Worm (Caenorhabditis elegans) whole organism, L4/young adult: ENCODE results near the gene fbxa-153.
"Not testable (repeated sequence)": the region's sequence is repeated elsewhere in the genome, so short reads cannot be mapped to it uniquely, and the experiment has no call there.

ENCODE experiments used
- W03F9.2 ChIP-seq: fragments of 150-350 bp; optimal IDR thresholded peaks from 2 replicates; lab custom pipeline; 2014; ENCODE audit warnings: missing biosample characterization, missing genetic modification characterization
- dao-5 ChIP-seq: sonication (generic microtip); optimal IDR thresholded peaks from 2 replicates; lab custom pipeline; 2016; ENCODE audit warnings: missing genotype, missing genetic modification characterization, moderate library complexity, missing compliant biosample characterization
- him-1 ChIP-seq: sonication (generic microtip); optimal IDR thresholded peaks from 2 replicates; lab custom pipeline; 2016; ENCODE audit warnings: missing genotype, missing genetic modification reagents, missing genetic modification characterization, missing compliant biosample characterization

The fbxa-153 gene

ce11 chrV:15602253-15602652 is 7.9 kb downstream of the fbxa-153 start, which contains the start of gene fbxa-152:
Gene fbxa-152 (minus strand): TSS chrV:15602353.
- TF ChIP-seq W03F9.2 (tag; lab: Kevin White, UChicago) (no peak), dao-5 (tag; lab: Kevin White, UChicago) (no peak), him-1 (tag; lab: Kevin White, UChicago) (no peak)

DNA sequence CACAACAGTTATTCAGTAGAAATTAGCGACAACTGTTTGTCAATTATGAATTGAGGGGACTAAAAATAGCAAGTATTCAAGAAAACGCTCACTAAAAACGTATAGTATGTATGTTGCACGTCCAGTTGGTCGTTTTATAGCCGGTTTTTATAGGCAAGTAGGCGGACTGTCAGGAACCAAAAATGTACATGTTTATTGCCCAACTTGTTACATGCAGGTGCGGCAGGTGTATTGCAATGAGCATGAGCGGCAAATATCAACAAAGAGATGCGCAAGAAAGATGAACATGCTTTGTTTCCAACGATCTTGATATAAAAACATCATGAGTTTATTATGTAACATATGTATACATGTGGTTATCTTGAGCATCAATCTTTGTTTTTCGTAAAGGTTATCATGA is 10.4 kb downstream of the fbxa-153 start, which contains the start of gene B0391.14:
TSS of gene B0391.14 (minus strand) at position 101 of the 400 bp plus-strand sequence.
- TF ChIP-seq W03F9.2, dao-5, him-1 (tag; lab: Kevin White, UChicago): not testable (repeated sequence)

ce11 chrV:15594573-15594972 is 15.6 kb downstream of the fbxa-153 start, which contains the start of gene fbxa-139:
Gene fbxa-139 (minus strand): TSS chrV:15594673.
- TF ChIP-seq him-1 (tag; lab: Kevin White, UChicago) (no peak), W03F9.2 (tag; lab: Kevin White, UChicago) (no peak), dao-5 (tag; lab: Kevin White, UChicago) (no peak)

ce11 chrV:15590183-15590667 is 20.0 kb downstream of the fbxa-153 start, which contains the start of gene F28F8.7:
Gene F28F8.7 (minus strand): TSS chrV:15590617.
- peak; percentile 92 for TF ChIP-seq him-1 (tag; lab: Kevin White, UChicago)

DNA sequence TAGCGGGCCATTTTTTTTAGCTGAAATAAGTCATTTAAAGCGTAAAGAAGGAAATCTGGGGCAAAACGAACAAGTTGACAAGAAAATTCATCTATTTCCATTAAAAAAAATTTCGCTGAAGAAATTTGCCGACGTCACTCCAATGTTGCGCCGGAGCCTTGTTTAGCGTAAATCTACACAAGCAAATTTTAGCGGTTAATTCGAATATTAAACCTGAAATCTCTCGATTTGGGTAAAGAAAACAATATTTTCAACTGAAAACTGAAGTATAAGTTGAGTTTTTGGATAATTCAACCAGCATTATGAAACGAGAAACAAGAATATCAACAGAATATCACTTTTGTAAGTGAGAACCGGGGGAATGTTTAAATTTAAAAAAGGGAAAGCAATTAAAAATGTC is 31.8 kb downstream of the fbxa-153 start, which contains the start of gene F28F8.9:
TSS of gene F28F8.9 (minus strand) at position 288 of the 400 bp plus-strand sequence.
- TF ChIP-seq dao-5 (tag; lab: Kevin White, UChicago) (no peak), W03F9.2 (tag; lab: Kevin White, UChicago) (no peak), him-1 (tag; lab: Kevin White, UChicago) (no peak)

ce11 chrV:15577395-15577896 is 32.7 kb downstream of the fbxa-153 start, which contains the start of gene atx-3:
Gene atx-3 (minus strand): TSS chrV:15577445.
- TF ChIP-seq dao-5 (tag; lab: Kevin White, UChicago) (no peak), him-1 (tag; lab: Kevin White, UChicago) (no peak), W03F9.2 (tag; lab: Kevin White, UChicago) (no peak)

ce11 chrV:15575305-15575704 is 34.9 kb downstream of the fbxa-153 start, which contains the start of gene mdt-28:
Gene mdt-28 (minus strand): TSS chrV:15575405.
- TF ChIP-seq W03F9.2 (tag; lab: Kevin White, UChicago) (no peak), him-1 (tag; lab: Kevin White, UChicago) (no peak), dao-5 (tag; lab: Kevin White, UChicago) (no peak)

- TF ChIP-seq him-1 (tag; lab: Kevin White, UChicago) (no peak), W03F9.2 (tag; lab: Kevin White, UChicago) (no peak), dao-5 (tag; lab: Kevin White, UChicago) (no peak)
These were observed 37.6 kb downstream of the fbxa-153 start, which contains the start of gene fbxa-94 for ce11 chrV:15572613-15573012. Gene fbxa-94 (plus strand): TSS chrV:15572913.

DNA sequence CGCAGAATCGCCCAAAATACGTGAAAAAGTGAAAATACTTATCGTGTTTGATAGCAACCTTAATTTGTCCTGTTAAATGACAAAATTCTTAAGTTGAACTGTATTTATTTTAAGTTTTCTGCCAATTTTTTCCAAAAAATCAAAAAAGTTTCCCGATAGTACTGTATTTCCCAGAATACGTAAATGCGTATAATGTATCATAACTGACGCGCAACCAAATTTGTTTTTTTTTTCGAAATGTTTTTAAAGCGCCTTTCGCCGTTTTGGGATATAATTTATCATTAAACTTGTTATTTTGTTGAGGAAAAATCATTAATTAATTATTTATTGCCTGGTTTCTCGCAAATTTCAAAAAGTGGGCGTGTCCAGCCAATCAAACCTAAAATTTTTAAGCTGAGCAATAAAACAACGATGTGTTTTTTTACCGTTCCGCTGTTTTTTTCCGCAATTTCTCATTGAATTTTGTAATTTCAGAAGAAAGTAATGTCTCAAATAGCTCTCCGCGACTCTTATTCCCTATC is 39.1 kb downstream of the fbxa-153 start, which contains the start of gene fbxa-95:
TSS of gene fbxa-95 (plus strand) at position 471 of the 521 bp plus-strand sequence.
- TF ChIP-seq him-1 (tag; lab: Kevin White, UChicago) (no peak), W03F9.2 (tag; lab: Kevin White, UChicago) (no peak), dao-5 (tag; lab: Kevin White, UChicago) (no peak)

ce11 chrV:15569702-15570430 is 40.3 kb downstream of the fbxa-153 start, which contains the start of gene lsm-5:
Gene lsm-5 (plus strand): TSS chrV:15570380.
- TF ChIP-seq W03F9.2 (tag; lab: Kevin White, UChicago) (no peak), dao-5 (tag; lab: Kevin White, UChicago) (no peak), him-1 (tag; lab: Kevin White, UChicago) (no peak)

DNA sequence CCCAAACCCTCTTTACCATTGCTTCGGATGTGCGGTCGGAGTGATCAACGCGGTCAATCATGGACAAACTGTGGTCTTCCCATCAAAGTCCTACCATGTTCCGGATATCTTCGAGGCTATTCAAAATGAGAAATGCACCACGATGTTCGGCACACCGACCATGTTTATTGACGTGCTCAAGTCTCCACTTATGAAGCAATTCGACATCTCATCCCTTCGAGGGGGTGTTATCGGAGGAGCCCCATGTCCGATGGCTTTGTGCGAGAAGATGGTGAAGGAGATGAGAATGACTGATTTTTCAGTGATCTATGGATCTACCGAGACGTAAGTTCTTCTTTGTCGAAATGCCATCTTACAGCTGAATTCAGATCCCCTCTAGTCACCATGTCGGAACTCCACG is 41.8 kb downstream of the fbxa-153 start:
- TF ChIP-seq W03F9.2 (tag; lab: Kevin White, UChicago) (no peak), dao-5 (tag; lab: Kevin White, UChicago) (no peak), him-1 (tag; lab: Kevin White, UChicago) (no peak)

- TF ChIP-seq him-1 (tag; lab: Kevin White, UChicago) (no peak), W03F9.2 (tag; lab: Kevin White, UChicago) (no peak)
These were observed 42.8 kb downstream of the fbxa-153 start, which contains the start of gene acs-2 for ce11 chrV:15567344-15567804. Gene acs-2 (plus strand): TSS chrV:15567394.
